Fruit fly (Drosophila melanogaster) whole organism, embryonic: ENCODE data around the gene CG43672.

Experiments
- Antp ChIP-seq: fragments of 200-800 bp; sonication (Bioruptor generic); optimal IDR thresholded peaks from 3 replicates; lab custom pipeline; 2016; ENCODE audit warnings: missing biosample characterization, missing genetic modification characterization
- Atf6 ChIP-seq: fragments of 200-800 bp; sonication (Bioruptor generic); IDR thresholded peaks from 2 replicates; pipeline ENCODE4 v1.3.6; 2022; ENCODE audit warnings: missing biosample characterization, missing genetic modification characterization
- Awh ChIP-seq: fragments of 200-800 bp; sonication (Bioruptor generic); IDR thresholded peaks from 2 replicates; pipeline ENCODE4, ENCODE4 v1.3.6; 2022; ENCODE audit warnings: missing biosample characterization, missing genetic modification characterization
- Bgb ChIP-seq: fragments of 200-800 bp; sonication (Bioruptor generic); IDR thresholded peaks from 2 replicates; pipeline ENCODE4 v1.3.6; 2022; ENCODE audit warnings: missing biosample characterization, missing genetic modification characterization; ENCODE audit not compliant: partially characterized antibody
- CG10321 ChIP-seq: fragments of 200-800 bp; sonication (Bioruptor generic); IDR thresholded peaks from 2 replicates; pipeline ENCODE4 v1.3.6; 2022; ENCODE audit warnings: missing biosample characterization, missing genetic modification characterization
- CG10366 ChIP-seq: fragments of 200-800 bp; sonication (Bioruptor generic); IDR thresholded peaks from 2 replicates; pipeline ENCODE4 v1.3.6; 2022; ENCODE audit warnings: missing biosample characterization, missing genetic modification characterization
- CG10431 ChIP-seq: fragments of 200-800 bp; sonication (Bioruptor generic); optimal IDR thresholded peaks from 3 replicates; lab custom pipeline; 2018; ENCODE audit warnings: missing biosample characterization, mild to moderate bottlenecking, missing genetic modification characterization
- CG10959 ChIP-seq: fragments of 200-800 bp; sonication (Bioruptor generic); IDR thresholded peaks from 2 replicates; pipeline ENCODE4 v1.3.6; 2022; ENCODE audit warnings: missing biosample characterization, missing genetic modification characterization
- CG11504 ChIP-seq: fragments of 200-800 bp; sonication (Bioruptor generic); optimal IDR thresholded peaks from 3 replicates; lab custom pipeline; 2019; ENCODE audit warnings: missing biosample characterization, mild to moderate bottlenecking, missing genetic modification characterization, moderate library complexity
- CG13123 ChIP-seq: fragments of 200-800 bp; sonication (Bioruptor generic); optimal IDR thresholded peaks from 2 replicates; lab custom pipeline; 2016; ENCODE audit warnings: missing biosample characterization, missing genetic modification characterization
- CG13287 ChIP-seq: fragments of 200-800 bp; sonication (Bioruptor generic); IDR thresholded peaks from 2 replicates; pipeline ENCODE4 v1.3.6; 2022; ENCODE audit warnings: missing biosample characterization, missing genetic modification characterization; ENCODE audit not compliant: partially characterized antibody
- CG1529 ChIP-seq: fragments of 200-800 bp; sonication (Bioruptor generic); optimal IDR thresholded peaks from 3 replicates; lab custom pipeline; 2018; ENCODE audit warnings: missing biosample characterization, missing genetic modification characterization
- CG16815 ChIP-seq: fragments of 200-800 bp; sonication (Bioruptor generic); optimal IDR thresholded peaks from 3 replicates; lab custom pipeline; 2017; ENCODE audit warnings: missing biosample characterization, mild to moderate bottlenecking, missing genetic modification characterization
- CG1792 ChIP-seq: fragments of 200-800 bp; sonication (Bioruptor generic); optimal IDR thresholded peaks from 2 replicates; lab custom pipeline; 2016; ENCODE audit warnings: missing biosample characterization, missing genetic modification characterization
- CG2199 ChIP-seq: fragments of 200-800 bp; sonication (Bioruptor generic); IDR thresholded peaks from 3 replicates; pipeline ENCODE4 v1.3.6; 2022; ENCODE audit warnings: missing biosample characterization, missing genetic modification characterization
- CG2202 ChIP-seq: fragments of 200-800 bp; sonication (Bioruptor generic); optimal IDR thresholded peaks from 2 replicates; lab custom pipeline; 2018; ENCODE audit warnings: missing biosample characterization, mild to moderate bottlenecking, missing genetic modification characterization
- CG32772 ChIP-seq: fragments of 200-800 bp; sonication (Bioruptor generic); IDR thresholded peaks from 2 replicates; pipeline ENCODE4 v1.3.6; 2022; ENCODE audit warnings: missing biosample characterization, missing genetic modification characterization
- CG4854 ChIP-seq: fragments of 200-800 bp; sonication (Bioruptor generic); optimal IDR thresholded peaks from 2 replicates; lab custom pipeline; 2016; ENCODE audit warnings: missing biosample characterization, missing genetic modification characterization, inconsistent platforms
- CG7987 ChIP-seq: fragments of 200-800 bp; sonication (Bioruptor generic); optimal IDR thresholded peaks from 2 replicates; lab custom pipeline; 2018; ENCODE audit warnings: missing biosample characterization, mild to moderate bottlenecking, missing genetic modification characterization, moderate library complexity
- CG9609 ChIP-seq: fragments of 200-800 bp; sonication (Bioruptor generic); optimal IDR thresholded peaks from 3 replicates; lab custom pipeline; 2016; ENCODE audit warnings: missing biosample characterization, missing genetic modification characterization
- Dek ChIP-seq: fragments of 200-800 bp; sonication (Bioruptor generic); optimal IDR thresholded peaks from 3 replicates; lab custom pipeline; 2019; ENCODE audit warnings: missing biosample characterization, mild to moderate bottlenecking, missing genetic modification characterization, moderate library complexity
- HLH3B ChIP-seq: fragments of 200-800 bp; sonication (Bioruptor generic); IDR thresholded peaks from 2 replicates; pipeline ENCODE4 v1.3.6; 2022; ENCODE audit warnings: missing biosample characterization, missing genetic modification characterization
- MTF-1 ChIP-seq: fragments of 200-800 bp; sonication (Bioruptor generic); optimal IDR thresholded peaks from 2 replicates; lab custom pipeline; 2018; ENCODE audit warnings: missing biosample characterization, mild to moderate bottlenecking, missing genetic modification characterization, borderline replicate concordance
- NK7.1 ChIP-seq: fragments of 200-800 bp; sonication (Bioruptor generic); optimal IDR thresholded peaks from 3 replicates; lab custom pipeline; 2016; ENCODE audit warnings: missing biosample characterization, missing genetic modification characterization
- Optix ChIP-seq: fragments of 200-800 bp; sonication (Bioruptor generic); IDR thresholded peaks from 3 replicates; pipeline ENCODE4 v1.3.6; 2022; ENCODE audit warnings: missing biosample characterization, missing genetic modification characterization
- Rx ChIP-seq: fragments of 200-800 bp; sonication (Bioruptor generic); IDR thresholded peaks from 2 replicates; pipeline ENCODE4 v1.3.6; 2022; ENCODE audit warnings: missing biosample characterization, missing genetic modification characterization
- bowl ChIP-seq: fragments of 200-800 bp; sonication (Bioruptor generic); IDR thresholded peaks from 2 replicates; pipeline ENCODE4 v1.3.6; 2022; ENCODE audit warnings: missing biosample characterization, missing genetic modification characterization
- caup ChIP-seq: fragments of 200-800 bp; sonication (Bioruptor generic); optimal IDR thresholded peaks from 3 replicates; lab custom pipeline; 2017; ENCODE audit warnings: missing biosample characterization, mild to moderate bottlenecking, missing genetic modification characterization, moderate library complexity; ENCODE audit not compliant: severe bottlenecking
- ci ChIP-seq: fragments of 200-800 bp; sonication (Bioruptor generic); IDR thresholded peaks from 3 replicates; pipeline ENCODE4 v1.3.6; 2022; ENCODE audit warnings: missing biosample characterization, missing genetic modification characterization
- cwo ChIP-seq: fragments of 200-800 bp; sonication (Bioruptor generic); optimal IDR thresholded peaks from 3 replicates; lab custom pipeline; 2017; ENCODE audit warnings: missing biosample characterization, missing genetic modification characterization, mild to moderate bottlenecking, moderate library complexity, missing genetic modification reagents
- ewg ChIP-seq: fragments of 200-800 bp; sonication (Bioruptor generic); optimal IDR thresholded peaks from 3 replicates; lab custom pipeline; 2017; ENCODE audit warnings: mild to moderate bottlenecking, missing biosample characterization, missing genetic modification reagents, missing genetic modification characterization
- fd64A ChIP-seq: fragments of 200-800 bp; sonication (Bioruptor generic); optimal IDR thresholded peaks from 3 replicates; lab custom pipeline; 2018; ENCODE audit warnings: missing biosample characterization, mild to moderate bottlenecking, missing genetic modification characterization
- gt ChIP-seq: fragments of 200-800 bp; sonication (Bioruptor generic); IDR thresholded peaks from 2 replicates; pipeline ENCODE4 v1.3.6; 2022; ENCODE audit warnings: missing biosample characterization, missing genetic modification characterization
- ham ChIP-seq: fragments of 200-800 bp; sonication (Bioruptor generic); IDR thresholded peaks from 2 replicates; pipeline ENCODE4 v1.3.6; 2022; ENCODE audit warnings: missing biosample characterization, missing genetic modification characterization
- ind ChIP-seq: fragments of 200-800 bp; sonication (Bioruptor generic); optimal IDR thresholded peaks from 3 replicates; lab custom pipeline; 2016; ENCODE audit warnings: missing biosample characterization, missing genetic modification characterization
- jigr1 ChIP-seq: fragments of 200-800 bp; sonication (Bioruptor generic); IDR thresholded peaks from 3 replicates; pipeline ENCODE4 v1.3.6; 2022; ENCODE audit warnings: missing biosample characterization, missing genetic modification characterization
- kah ChIP-seq: fragments of 200-800 bp; sonication (Bioruptor generic); optimal IDR thresholded peaks from 2 replicates; lab custom pipeline; 2018; ENCODE audit warnings: missing biosample characterization, mild to moderate bottlenecking, missing genetic modification characterization
- lilli ChIP-seq: fragments of 200-800 bp; sonication (Bioruptor generic); optimal IDR thresholded peaks from 3 replicates; lab custom pipeline; 2016; ENCODE audit warnings: missing biosample characterization, missing genetic modification characterization
- nau ChIP-seq: fragments of 200-800 bp; sonication (Bioruptor generic); optimal IDR thresholded peaks from 3 replicates; lab custom pipeline; 2017; ENCODE audit warnings: missing biosample characterization, mild to moderate bottlenecking, missing genetic modification characterization, missing genetic modification reagents
- pan ChIP-seq, 4 experiments: fragments of >200 bp in 3 of 4; fragments of 200-800 bp in 1 of 4; sonication (Bioruptor generic) in 1 of 4; optimal IDR thresholded peaks in 3 of 4; IDR thresholded peaks in 1 of 4; 2 replicates each; pipeline versions ENCODE4 v1.3.6 to Lab custom; 2017 to 2022; ENCODE audit warnings: missing biosample characterization in 2 of 4, missing genetic modification characterization in 2 of 4, mixed read lengths in 1 of 4
- peb ChIP-seq: fragments of 200-800 bp; sonication (Bioruptor generic); IDR thresholded peaks from 2 replicates; pipeline ENCODE4 v1.3.6; 2022; ENCODE audit warnings: missing biosample characterization, missing genetic modification characterization
- pita ChIP-seq: fragments of 200-800 bp; sonication (Bioruptor generic); optimal IDR thresholded peaks from 2 replicates; lab custom pipeline; 2017; ENCODE audit warnings: missing biosample characterization, mild to moderate bottlenecking, missing genetic modification characterization
- prd ChIP-seq, 3 experiments: fragments of >200 bp in 2 of 3; fragments of 200-800 bp in 1 of 3; sonication (Bioruptor generic) in 1 of 3; optimal IDR thresholded peaks in 2 of 3; IDR thresholded peaks in 1 of 3; 2 replicates in 2 of 3; 3 replicates in 1 of 3; pipeline versions ENCODE4 v1.3.6 to Lab custom; 2017 to 2022; ENCODE audit warnings: missing biosample characterization in 1 of 3, missing genetic modification characterization in 1 of 3
- pum ChIP-seq: fragments of 200-800 bp; sonication (Bioruptor generic); optimal IDR thresholded peaks from 2 replicates; lab custom pipeline; 2016; ENCODE audit warnings: missing biosample characterization, missing genetic modification characterization
- sd ChIP-seq: fragments of 200-800 bp; sonication (Bioruptor generic); optimal IDR thresholded peaks from 3 replicates; lab custom pipeline; 2018; ENCODE audit warnings: missing biosample characterization, mild to moderate bottlenecking, missing genetic modification characterization, moderate library complexity
- sqz ChIP-seq: fragments of 200-800 bp; sonication (Bioruptor generic); optimal IDR thresholded peaks from 3 replicates; lab custom pipeline; 2018; ENCODE audit warnings: missing biosample characterization, mild to moderate bottlenecking, missing genetic modification characterization
- twi ChIP-seq: fragments of 200-800 bp; optimal IDR thresholded peaks from 2 replicates; lab custom pipeline; 2019; ENCODE audit warnings: missing biosample characterization, mild to moderate bottlenecking, missing genetic modification characterization, moderate library complexity
- vnd ChIP-seq: fragments of 200-800 bp; sonication (Bioruptor generic); IDR thresholded peaks from 3 replicates; pipeline ENCODE4 v1.3.6; 2022; ENCODE audit warnings: missing biosample characterization, missing genetic modification characterization; ENCODE audit not compliant: partially characterized antibody
- zen ChIP-seq: fragments of 200-800 bp; sonication (Bioruptor generic); optimal IDR thresholded peaks from 3 replicates; lab custom pipeline; 2018; ENCODE audit warnings: missing biosample characterization, mild to moderate bottlenecking, missing genetic modification characterization, moderate library complexity
- zfh2 ChIP-seq: fragments of 200-800 bp; sonication (Bioruptor generic); optimal IDR thresholded peaks from 2 replicates; lab custom pipeline; 2016; ENCODE audit warnings: missing biosample characterization, missing genetic modification characterization

CG43672 gene

dm6 chrX:15733995-15734394, 38.8 kb upstream of the CG43672 start, which contains the start of the genes CG12379 and MagR (continued):
- TF ChIP-seq pan (optimal IDR thresholded peaks at IDR 0.05; lab: Kevin White, UChicago) (no peak), pan (GFP tag; optimal IDR thresholded peaks at IDR 0.05 in 1 of 2, IDR thresholded peaks at IDR 0.05 in 1 of 2) (no peak), peb (GFP tag; lab: Robert Waterston, UW) (no peak), sqz (no peak), CG11504 (tag; lab: Kevin White, UChicago) (no peak), CG13287 (GFP tag; lab: Robert Waterston, UW) (peak; percentile 78), zen (peak; percentile 50), CG1529 (GFP tag; lab: Kevin White, UChicago) (no peak), jigr1 (no peak), zfh2 (GFP tag; lab: Kevin White, UChicago) (peak; percentile 64), NK7.1 (peak; percentile 27), CG2199 (no peak), prd (optimal IDR thresholded peaks at IDR 0.05; lab: Kevin White, UChicago) (no peak), prd (GFP tag; IDR thresholded peaks at IDR 0.05; lab: Robert Waterston, UW) (peak; percentile 70), CG9609 (GFP tag; lab: Kevin White, UChicago) (peak; percentile 31), Atf6 (GFP tag; lab: Robert Waterston, UW) (peak; percentile 59; the same call in 1 of the 2 replicates), CG16815 (GFP tag; lab: Kevin White, UChicago) (no peak), Dek (tag; lab: Kevin White, UChicago) (no peak), Awh (GFP tag; lab: Robert Waterston, UW) (no peak), Bgb (GFP tag; lab: Robert Waterston, UW) (peak; percentile 61; the same call in 1 of the 2 replicates), ind (peak; percentile 62), bowl (GFP tag; lab: Robert Waterston, UW) (no peak), CG1792 (GFP tag; lab: Kevin White, UChicago) (no peak), CG4854 (GFP tag; lab: Kevin White, UChicago) (no peak), vnd (peak; percentile 75), Rx (GFP tag; lab: Robert Waterston, UW) (no peak), HLH3B (GFP tag; lab: Robert Waterston, UW) (no peak), Antp (GFP tag; lab: Kevin White, UChicago) (peak; percentile 51), pum (GFP tag; lab: Kevin White, UChicago) (peak; percentile 55), CG10431 (no peak), CG10366 (GFP tag; lab: Robert Waterston, UW) (peak; percentile 28; the same call in 1 of the 2 replicates), CG32772 (GFP tag; lab: Robert Waterston, UW) (peak; percentile 53; the same call in 1 of the 2 replicates), ham (GFP tag; lab: Robert Waterston, UW) (no peak), cwo (GFP tag; lab: Kevin White, UChicago) (no peak), fd64A (GFP tag; lab: Kevin White, UChicago) (no peak), kah (GFP tag; lab: Kevin White, UChicago) (peak; percentile 6), gt (GFP tag; lab: Robert Waterston, UW) (no peak), caup (no peak), CG10959 (no peak), twi (tag; lab: Kevin White, UChicago) (peak; percentile 76), ci (GFP tag; lab: Robert Waterston, UW) (no peak), pita (GFP tag; lab: Kevin White, UChicago) (no peak), lilli (peak; percentile 82), Optix (GFP tag; lab: Robert Waterston, UW) (no peak), CG2202 (no peak), CG10321 (no peak), sd (tag; lab: Kevin White, UChicago) (no peak), CG13123 (no peak), CG7987 (peak; percentile 19), nau (GFP tag; lab: Kevin White, UChicago) (no peak), MTF-1 (no peak), ewg (no peak)
